Worm (Caenorhabditis elegans) whole organism, midembryonic: Measurements from ENCODE around the gene mdt-26.
A peak's percentile ranks its signal among the peaks of the same experiment; 100 is the strongest.

ENCODE experiments used
- T22C8.4 ChIP-seq: fragments of 200-800 bp; sonication (Bioruptor generic); IDR thresholded peaks from 2 replicates; pipeline ENCODE4 v1.3.6; 2022; ENCODE audit warnings: missing genetic modification characterization, missing compliant biosample characterization
- cog-1 ChIP-seq: sonication (generic microtip); optimal IDR thresholded peaks from 2 replicates; lab custom pipeline; 2016; ENCODE audit warnings: missing genetic modification characterization, missing compliant biosample characterization
- flt-1 ChIP-seq: fragments of 200-800 bp; sonication (Bioruptor generic); IDR thresholded peaks from 2 replicates; pipeline ENCODE4 v1.3.6; 2022; ENCODE audit warnings: missing genetic modification characterization, missing compliant biosample characterization
- klf-2 ChIP-seq: fragments of 200-800 bp; sonication (Bioruptor generic); conservative IDR thresholded peaks from 2 replicates; pipeline ENCODE4 v1.3.6; 2022; ENCODE audit warnings: missing genetic modification reagents, missing genetic modification characterization, missing compliant biosample characterization
- med-1 ChIP-seq: sonication (generic microtip); optimal IDR thresholded peaks from 2 replicates; lab custom pipeline; 2017; ENCODE audit warnings: missing genetic modification characterization, mild to moderate bottlenecking, missing compliant biosample characterization, antibody characterized with exemption, missing genetic modification reagents; ENCODE audit not compliant: insufficient read depth
- ref-1 ChIP-seq: fragments of 200-800 bp; sonication (Bioruptor generic); conservative IDR thresholded peaks from 2 replicates; pipeline ENCODE4 v1.3.6; 2022; ENCODE audit warnings: missing genetic modification reagents, missing genetic modification characterization, missing compliant biosample characterization
- tab-1 ChIP-seq: fragments of 200-800 bp; sonication (Bioruptor generic); IDR thresholded peaks from 2 replicates; pipeline ENCODE4 v1.3.6; 2022; ENCODE audit warnings: missing genetic modification characterization, missing compliant biosample characterization
- ztf-23 ChIP-seq: fragments of 200-800 bp; sonication (Bioruptor generic); IDR thresholded peaks from 2 replicates; pipeline ENCODE4 v1.3.6; 2022; ENCODE audit warnings: missing genetic modification reagents, missing genetic modification characterization, missing compliant biosample characterization
- ztf-29 ChIP-seq: fragments of 200-800 bp; sonication (Bioruptor generic); IDR thresholded peaks from 2 replicates; pipeline ENCODE4 v1.3.6; 2022; ENCODE audit warnings: missing genetic modification reagents, missing genetic modification characterization, missing compliant biosample characterization

Gene mdt-26

ce11 chrII:5659675-5660074, 1.3 kb upstream of the mdt-26 start, which contains the start of gene fut-3:
fut-3 (minus strand) TSS chrII:5659775.
- TF ChIP-seq flt-1 (GFP tag; lab: Robert Waterston, UW) (no peak), ztf-29 (no peak), med-1 (GFP tag; lab: Kevin White, UChicago) (no peak), ztf-23 (GFP tag; lab: Robert Waterston, UW) (no peak), cog-1 (tag; lab: Kevin White, UChicago) (no peak), klf-2 (GFP tag; lab: Robert Waterston, UW) (no peak), ref-1 (GFP tag; lab: Robert Waterston, UW) (no peak), T22C8.4 (GFP tag; lab: Robert Waterston, UW) (no peak), tab-1 (GFP tag; lab: Robert Waterston, UW) (no peak)

- TF ChIP-seq T22C8.4 (GFP tag; lab: Robert Waterston, UW) (no peak), med-1 (GFP tag; lab: Kevin White, UChicago) (no peak), ztf-29 (no peak), cog-1 (tag; lab: Kevin White, UChicago) (no peak), ztf-23 (GFP tag; lab: Robert Waterston, UW) (no peak), klf-2 (GFP tag; lab: Robert Waterston, UW) (no peak), ref-1 (GFP tag; lab: Robert Waterston, UW) (no peak), tab-1 (GFP tag; lab: Robert Waterston, UW) (no peak), flt-1 (GFP tag; lab: Robert Waterston, UW) (no peak)
Measured at ce11 chrII:5660155-5660554, 826 bp upstream of the mdt-26 start.

DNA sequence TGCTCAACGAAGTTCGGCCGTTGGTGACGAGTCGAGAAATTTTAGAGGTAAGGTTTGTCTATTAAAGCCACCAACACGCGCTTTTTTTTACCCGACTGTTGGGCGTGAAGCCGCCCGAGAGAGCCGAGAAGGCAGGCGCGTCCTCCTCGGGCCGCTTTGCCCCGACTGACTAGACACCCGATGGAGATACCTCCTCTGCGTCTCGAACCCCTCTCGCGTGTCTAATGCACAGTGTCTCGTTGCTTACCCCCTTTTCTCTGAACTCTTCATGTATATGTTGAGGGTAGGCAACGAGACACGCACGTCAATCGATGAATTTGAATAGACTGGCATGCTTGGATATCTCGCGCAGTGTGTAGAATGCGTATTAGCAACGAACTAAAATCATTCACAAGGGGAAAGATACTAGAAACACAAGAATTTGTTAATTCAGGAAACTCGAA, 775 bp downstream of the mdt-26 start:
- peak; percentile 75 for TF ChIP-seq cog-1 (tag; lab: Kevin White, UChicago)
- peak; percentile 91 for TF ChIP-seq ztf-23 (GFP tag; lab: Robert Waterston, UW)
- TF ChIP-seq ref-1 (GFP tag; lab: Robert Waterston, UW): peak; percentile 66
- TF ChIP-seq flt-1 (GFP tag; lab: Robert Waterston, UW): peak; percentile 95
- no peak for TF ChIP-seq med-1 (GFP tag; lab: Kevin White, UChicago)
- TF ChIP-seq klf-2 (GFP tag; lab: Robert Waterston, UW): peak; percentile 73
- TF ChIP-seq ztf-29: peak; percentile 95
- TF ChIP-seq tab-1 (GFP tag; lab: Robert Waterston, UW): peak; percentile 85
- TF ChIP-seq T22C8.4 (GFP tag; lab: Robert Waterston, UW): peak; percentile 86

ce11 chrII:5663180-5663791, 2.3 kb downstream of the mdt-26 start:
- TF ChIP-seq flt-1 (GFP tag; lab: Robert Waterston, UW) (no peak), ztf-23 (GFP tag; lab: Robert Waterston, UW) (no peak), tab-1 (GFP tag; lab: Robert Waterston, UW) (no peak), cog-1 (tag; lab: Kevin White, UChicago) (no peak), med-1 (GFP tag; lab: Kevin White, UChicago) (no peak)

ce11 chrII:5665029-5665428, 4.0 kb downstream of the mdt-26 start, which contains the start of gene C25H3.15:
C25H3.15 (plus strand) TSS chrII:5665329.
- TF ChIP-seq tab-1 (GFP tag; lab: Robert Waterston, UW) (no peak), cog-1 (tag; lab: Kevin White, UChicago) (no peak), med-1 (GFP tag; lab: Kevin White, UChicago) (no peak), T22C8.4 (GFP tag; lab: Robert Waterston, UW) (no peak), ztf-29 (no peak), ztf-23 (GFP tag; lab: Robert Waterston, UW) (no peak), klf-2 (GFP tag; lab: Robert Waterston, UW) (no peak), flt-1 (GFP tag; lab: Robert Waterston, UW) (no peak), ref-1 (GFP tag; lab: Robert Waterston, UW) (no peak)

DNA sequence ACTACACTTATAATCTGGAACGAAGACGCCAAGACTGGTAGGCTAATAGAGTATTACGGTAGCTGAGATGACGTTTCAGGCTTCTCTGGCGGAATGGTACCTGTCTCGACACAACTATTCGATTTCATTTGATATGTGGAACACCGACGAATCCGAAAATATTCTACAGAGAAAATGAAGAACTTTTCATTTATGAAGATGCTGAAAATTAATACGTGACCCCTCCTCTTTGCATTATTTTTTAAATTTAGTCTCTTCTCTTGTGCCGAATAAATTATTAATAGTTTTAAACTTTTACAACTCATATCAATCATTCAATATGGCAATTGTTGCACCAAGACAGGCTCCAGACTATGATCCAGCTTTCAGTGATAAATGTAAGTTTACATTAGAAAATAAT, 5.0 kb downstream of the mdt-26 start, which contains the start of gene C25H3.16:
C25H3.16 (plus strand) TSS at position 301 of the 400 bp plus-strand sequence.
- TF ChIP-seq T22C8.4 (GFP tag; lab: Robert Waterston, UW) (no peak), ztf-29 (no peak), klf-2 (GFP tag; lab: Robert Waterston, UW) (no peak), ref-1 (GFP tag; lab: Robert Waterston, UW) (no peak), flt-1 (GFP tag; lab: Robert Waterston, UW) (no peak), cog-1 (tag; lab: Kevin White, UChicago) (no peak), med-1 (GFP tag; lab: Kevin White, UChicago) (no peak), tab-1 (GFP tag; lab: Robert Waterston, UW) (no peak), ztf-23 (GFP tag; lab: Robert Waterston, UW) (no peak)

DNA sequence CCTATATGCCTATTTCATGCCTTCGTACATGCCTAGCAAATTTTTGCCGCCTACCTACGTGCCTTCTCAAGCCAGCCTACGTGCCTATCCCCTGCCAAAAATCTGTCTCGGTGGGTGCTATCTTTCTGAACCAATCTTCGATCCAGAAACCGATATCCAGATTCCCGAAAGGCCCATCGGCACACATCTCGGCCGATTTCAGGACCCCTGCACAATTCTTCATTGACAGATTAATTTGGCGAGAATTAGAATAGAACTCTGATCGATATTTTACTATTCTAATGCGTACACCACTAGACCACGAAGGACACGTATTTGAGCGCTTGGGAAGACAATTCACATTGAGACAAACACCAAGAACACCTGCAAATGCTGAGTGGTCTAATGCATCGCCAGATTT, 6.6 kb downstream of the mdt-26 start:
- TF ChIP-seq flt-1 (GFP tag; lab: Robert Waterston, UW): peak; percentile 74; the same call in 1 of the 2 replicates
- no peak for TF ChIP-seq tab-1 (GFP tag; lab: Robert Waterston, UW)

DNA sequence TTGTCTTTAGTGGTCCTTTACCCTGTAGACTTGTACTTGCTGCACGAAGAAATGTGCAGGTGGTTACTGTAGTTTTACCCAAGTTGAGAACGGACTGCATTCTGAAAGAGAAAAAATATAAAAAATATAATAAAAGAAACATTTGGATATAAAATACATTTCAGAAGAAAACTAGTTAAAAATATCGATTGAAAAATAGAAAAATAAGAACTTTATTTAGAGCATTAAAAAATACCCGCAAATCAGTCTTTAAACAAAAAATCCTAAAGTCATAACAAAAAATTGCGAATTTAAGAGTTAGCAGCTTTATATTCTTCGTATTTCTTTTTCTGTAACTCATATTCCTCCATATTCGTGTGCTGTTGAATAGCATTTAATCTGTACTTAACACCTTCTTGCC, 7.8 kb downstream of the mdt-26 start, which contains the start of gene C25H3.7:
C25H3.7 (minus strand) TSS at position 101 of the 400 bp plus-strand sequence.
- TF ChIP-seq ztf-23 (GFP tag; lab: Robert Waterston, UW) (no peak), klf-2 (GFP tag; lab: Robert Waterston, UW) (no peak), flt-1 (GFP tag; lab: Robert Waterston, UW) (no peak), T22C8.4 (GFP tag; lab: Robert Waterston, UW) (no peak), ref-1 (GFP tag; lab: Robert Waterston, UW) (no peak), tab-1 (GFP tag; lab: Robert Waterston, UW) (no peak), cog-1 (tag; lab: Kevin White, UChicago) (no peak), ztf-29 (no peak), med-1 (GFP tag; lab: Kevin White, UChicago) (no peak)

ce11 chrII:5669580-5669979, 8.6 kb downstream of the mdt-26 start, which contains the start of gene C25H3.17:
C25H3.17 (minus strand) TSS chrII:5669680.
- TF ChIP-seq flt-1 (GFP tag; lab: Robert Waterston, UW) (no peak), ztf-29 (no peak), ref-1 (GFP tag; lab: Robert Waterston, UW) (no peak), cog-1 (tag; lab: Kevin White, UChicago) (no peak), klf-2 (GFP tag; lab: Robert Waterston, UW) (no peak), ztf-23 (GFP tag; lab: Robert Waterston, UW) (no peak), T22C8.4 (GFP tag; lab: Robert Waterston, UW) (no peak), tab-1 (GFP tag; lab: Robert Waterston, UW) (no peak), med-1 (GFP tag; lab: Kevin White, UChicago) (no peak)
